Worm (Caenorhabditis elegans): ENCODE measurements around the gene Y41G9A.17.

ce11 chrX:3022330-3023088, 23.0 kb upstream of the Y41G9A.17 start:
- no peak for TF ChIP-seq tbx-37 (GFP tag; conservative IDR thresholded peaks at IDR 0.05)
- no peak for TF ChIP-seq ama-1 (optimal IDR thresholded peaks at IDR 0.05)
- no peak for TF ChIP-seq aly-1 (tag; optimal IDR thresholded peaks at IDR 0.05)
- no peak for TF ChIP-seq tra-4 (tag; optimal IDR thresholded peaks at IDR 0.05)
- no peak for TF ChIP-seq sea-1 (GFP tag; conservative IDR thresholded peaks at IDR 0.05)
- TF ChIP-seq ceh-36 (tag; optimal IDR thresholded peaks at IDR 0.05) = no peak
- TF ChIP-seq flt-1 (GFP tag; IDR thresholded peaks at IDR 0.05) = no peak
- TF ChIP-seq B0310.2 (tag; optimal IDR thresholded peaks at IDR 0.05) = no peak
- no peak for TF ChIP-seq ceh-13 (GFP tag; optimal IDR thresholded peaks at IDR 0.05)
- no peak for TF ChIP-seq pes-1 (GFP tag; IDR thresholded peaks at IDR 0.05)
- no peak for TF ChIP-seq scrt-1 (GFP tag; IDR thresholded peaks at IDR 0.05)
